Fruit fly (Drosophila melanogaster): ENCODE results near the gene CG31704.
A peak's percentile ranks its signal among the peaks of the same experiment; 100 is the strongest.

CG31704 gene

DNA sequence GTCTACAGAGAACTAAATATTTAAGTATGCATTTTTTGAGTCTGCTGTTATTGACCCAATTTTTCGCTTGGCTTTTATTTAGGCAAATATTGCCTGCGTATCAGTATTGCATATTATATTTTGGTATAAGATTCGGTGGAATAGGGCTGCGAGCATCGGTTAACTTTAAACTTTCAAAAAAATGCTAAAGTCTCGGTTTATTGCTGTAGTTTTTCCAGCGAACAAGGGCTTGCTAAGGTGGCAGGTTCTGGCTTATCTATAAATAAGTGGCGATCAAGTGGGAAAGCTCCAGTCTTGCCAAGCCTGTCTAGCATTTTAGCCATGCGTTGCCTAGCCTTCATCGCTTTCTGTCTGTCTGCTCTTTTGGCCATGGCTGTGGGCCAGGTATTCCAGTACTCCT lies at the start of gene CG31704:
TSS of gene CG31704 (plus strand) at position 301 of the 400 bp plus-strand sequence.
- TF ChIP-seq dl (GFP tag; optimal IDR thresholded peaks at IDR 0.05; ENCODE audit: insufficient read depth in 1 of 2, partially characterized antibody in 2 of 2) (no peak), pan (optimal IDR thresholded peaks at IDR 0.05) (no peak), CrebA (GFP tag; optimal IDR thresholded peaks at IDR 0.05; ENCODE audit: borderline replicate concordance) (no peak), Jra (GFP tag; optimal IDR thresholded peaks at IDR 0.05) (no peak), dmrt93B (GFP tag; optimal IDR thresholded peaks at IDR 0.05) (no peak), Hr78 (GFP tag; optimal IDR thresholded peaks at IDR 0.05) (no peak), OdsH (GFP tag; optimal IDR thresholded peaks at IDR 0.05) (no peak), foxo (GFP tag; optimal IDR thresholded peaks at IDR 0.05) (no peak), Hr83 (GFP tag; optimal IDR thresholded peaks at IDR 0.05; ENCODE audit: poor library complexity, severe bottlenecking) (no peak), Dfd (GFP tag; optimal IDR thresholded peaks at IDR 0.05) (no peak), GATAd (GFP tag; optimal IDR thresholded peaks at IDR 0.05) (no peak), CG32264 (GFP tag; optimal IDR thresholded peaks at IDR 0.05) (no peak), lola (GFP tag; optimal IDR thresholded peaks at IDR 0.05) (no peak)

DNA sequence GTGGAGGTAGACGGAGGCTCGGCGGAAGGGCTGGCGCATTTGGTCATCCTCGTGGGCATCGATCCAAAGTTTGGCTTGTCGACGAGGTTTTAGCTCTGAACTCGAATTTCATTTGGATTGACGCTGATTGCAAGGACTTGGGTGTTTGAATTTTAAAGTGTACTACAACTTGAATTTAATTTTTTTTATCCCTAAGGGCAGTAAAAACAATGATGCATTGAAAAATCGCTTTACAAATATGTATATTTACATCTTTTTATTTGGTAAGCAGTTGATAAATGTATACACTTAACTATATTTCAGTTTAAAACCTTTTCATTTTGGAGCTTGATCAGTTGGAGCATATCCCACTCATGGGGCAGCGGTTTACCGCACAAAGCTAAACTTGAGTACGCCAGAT lies 48.2 kb upstream of the CG31704 start, which contains the start of gene Tsp33B:
TSS of gene Tsp33B (minus strand) at position 101 of the 400 bp plus-strand sequence.
- TF ChIP-seq N (GFP tag; optimal IDR thresholded peaks at IDR 0.05): no peak
- no peak for TF ChIP-seq Dfd (GFP tag; optimal IDR thresholded peaks at IDR 0.05)
- TF ChIP-seq psq (GFP tag; optimal IDR thresholded peaks at IDR 0.05): no peak
- TF ChIP-seq fru (GFP tag; optimal IDR thresholded peaks at IDR 0.05): no peak

DNA sequence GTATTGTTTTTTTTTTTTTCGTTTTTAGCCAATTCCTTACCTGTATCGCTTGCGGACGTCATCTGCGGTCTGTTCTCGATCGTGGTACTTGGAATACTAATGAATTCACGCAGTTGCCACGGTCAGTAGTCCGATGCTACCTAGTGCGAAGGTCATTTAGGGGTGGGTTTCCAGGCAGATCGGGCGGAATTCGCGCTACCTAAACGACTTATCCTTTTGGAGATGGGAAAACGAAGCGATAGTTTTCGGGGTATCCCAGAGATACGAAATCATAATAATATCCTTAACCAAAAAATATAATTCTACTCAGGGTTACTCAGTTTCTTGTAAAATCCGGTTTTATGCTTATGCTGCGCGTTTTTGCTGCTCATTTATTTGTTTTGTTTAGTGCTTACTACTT lies 46.5 kb upstream of the CG31704 start, which contains the start of gene CG14937:
TSS of gene CG14937 (minus strand) at position 101 of the 400 bp plus-strand sequence.
- no peak for TF ChIP-seq Dif (GFP tag; optimal IDR thresholded peaks at IDR 0.05; ENCODE audit: partially characterized antibody)
- TF ChIP-seq dl (GFP tag; optimal IDR thresholded peaks at IDR 0.05; ENCODE audit: insufficient read depth in 1 of 2, partially characterized antibody in 2 of 2): no peak
- TF ChIP-seq OdsH (GFP tag; optimal IDR thresholded peaks at IDR 0.05): no peak
- no peak for TF ChIP-seq N (GFP tag; optimal IDR thresholded peaks at IDR 0.05)
- no peak for TF ChIP-seq Sp1 (GFP tag; optimal IDR thresholded peaks at IDR 0.05)
- TF ChIP-seq lola (GFP tag; optimal IDR thresholded peaks at IDR 0.05): no peak
- no peak for TF ChIP-seq psq (GFP tag; optimal IDR thresholded peaks at IDR 0.05)
- no peak for TF ChIP-seq usp (GFP tag; optimal IDR thresholded peaks at IDR 0.05)
- no peak for TF ChIP-seq Dfd (GFP tag; optimal IDR thresholded peaks at IDR 0.05)
- no peak for TF ChIP-seq Jra (GFP tag; optimal IDR thresholded peaks at IDR 0.05)
- no peak for TF ChIP-seq Vsx2 (GFP tag; optimal IDR thresholded peaks at IDR 0.05; ENCODE audit: partially characterized antibody)
- TF ChIP-seq GATAd (GFP tag; optimal IDR thresholded peaks at IDR 0.05): no peak
- TF ChIP-seq tai (GFP tag; optimal IDR thresholded peaks at IDR 0.05): no peak
- TF ChIP-seq sv (GFP tag; optimal IDR thresholded peaks at IDR 0.05): no peak
- TF ChIP-seq HLH106 (tag; optimal IDR thresholded peaks at IDR 0.05): no peak

DNA sequence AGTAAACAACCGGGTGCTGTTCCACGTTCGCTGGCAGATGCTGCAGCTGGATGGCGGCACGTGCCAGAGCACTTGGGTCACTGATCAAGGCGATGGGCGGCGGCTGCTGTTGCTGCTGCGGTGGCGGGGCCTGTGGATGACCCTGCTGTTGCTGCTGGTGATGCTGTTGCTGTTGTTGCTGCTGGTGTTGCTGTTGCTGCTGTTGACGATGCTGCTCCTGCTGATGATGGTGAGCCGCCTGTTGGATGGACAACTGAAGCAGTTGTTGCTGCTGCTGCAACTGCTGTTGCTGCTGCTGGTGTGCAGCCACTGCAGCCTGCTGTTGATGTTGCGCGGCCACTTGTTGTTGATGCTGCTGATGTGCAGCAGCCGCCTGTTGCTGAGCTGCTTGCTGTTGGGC lies 43.4 kb upstream of the CG31704 start:
- TF ChIP-seq psq (GFP tag; optimal IDR thresholded peaks at IDR 0.05): no peak
- no peak for TF ChIP-seq fru (GFP tag; optimal IDR thresholded peaks at IDR 0.05)
- TF ChIP-seq Dfd (GFP tag; optimal IDR thresholded peaks at IDR 0.05): peak; percentile 95

DNA sequence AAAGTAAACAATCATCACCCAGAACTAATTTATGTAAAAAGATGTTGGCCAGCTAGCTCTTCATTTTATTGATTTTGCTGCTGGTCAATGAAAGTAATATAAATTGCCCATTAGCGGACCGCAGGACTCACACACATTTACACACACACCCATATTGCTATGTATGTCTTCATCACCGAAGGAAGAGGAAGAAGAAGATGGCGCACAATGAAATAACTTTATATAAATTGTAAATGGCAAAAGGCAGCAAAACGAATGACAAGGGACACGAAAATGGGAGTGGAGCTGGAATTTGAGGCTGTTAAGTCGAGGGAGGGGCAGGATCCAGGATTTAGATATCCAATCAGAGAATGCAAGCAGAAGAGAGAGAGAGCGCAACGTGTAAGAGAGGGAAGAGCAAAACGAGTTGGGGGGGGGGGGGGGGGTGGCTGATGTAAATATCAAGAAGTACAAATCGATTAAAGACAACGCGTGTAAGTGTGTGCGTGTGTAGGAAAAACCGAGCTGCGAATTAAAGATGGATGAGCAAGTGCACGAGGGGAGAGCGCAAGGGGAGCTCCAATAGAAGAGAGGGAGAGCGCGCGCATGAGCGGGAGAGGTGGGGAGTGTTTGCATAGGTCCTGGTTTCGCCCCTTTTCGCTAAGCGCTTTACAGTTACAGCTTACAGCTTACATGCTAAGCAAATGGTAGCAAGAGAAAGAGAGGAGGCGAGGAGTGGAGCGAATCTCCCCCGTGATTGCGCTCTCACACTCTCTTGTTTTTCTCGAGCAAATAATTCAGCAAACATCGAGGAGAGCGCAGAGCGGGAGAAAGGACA lies 36.1 kb upstream of the CG31704 start:
- TF ChIP-seq CG32264 (GFP tag; optimal IDR thresholded peaks at IDR 0.05): no peak
- no peak for TF ChIP-seq Myc (optimal IDR thresholded peaks at IDR 0.05)
- TF ChIP-seq psq (GFP tag; optimal IDR thresholded peaks at IDR 0.05): peak; percentile 70
- TF ChIP-seq Dfd (GFP tag; optimal IDR thresholded peaks at IDR 0.05): peak; percentile 16
- TF ChIP-seq usp (GFP tag; optimal IDR thresholded peaks at IDR 0.05): no peak

DNA sequence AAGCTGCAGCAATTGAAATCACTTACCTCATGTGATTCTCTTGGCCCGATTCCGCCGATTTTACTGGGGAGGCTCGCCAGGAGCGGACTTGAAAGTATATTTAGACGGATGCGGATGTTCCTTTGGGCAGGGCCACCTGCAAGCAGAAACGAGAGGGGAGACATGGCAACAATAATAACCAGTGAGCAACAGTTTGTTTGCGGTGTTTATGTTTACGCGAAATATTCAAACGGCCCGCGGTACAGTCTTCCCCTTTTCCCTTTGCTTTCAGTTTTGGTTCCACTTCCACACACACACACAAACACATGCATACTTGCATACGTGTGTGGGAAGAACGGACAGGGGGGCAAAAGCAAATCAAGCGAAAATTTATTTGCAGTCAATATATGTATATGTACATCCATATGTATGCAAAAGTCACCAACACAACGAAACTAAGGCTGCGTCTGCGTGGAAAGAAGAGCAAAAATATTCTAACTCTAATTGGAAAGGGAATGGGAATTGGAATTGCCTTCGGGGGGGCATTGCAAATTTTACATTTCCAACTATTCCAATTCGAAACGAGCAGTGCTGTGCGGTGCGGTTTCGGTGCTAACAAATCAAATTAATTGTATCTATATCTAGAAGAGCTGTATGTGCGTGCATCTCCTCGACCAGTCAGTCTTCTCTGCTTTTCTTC lies 34.3 kb upstream of the CG31704 start:
- TF ChIP-seq Hr83 (GFP tag; optimal IDR thresholded peaks at IDR 0.05; ENCODE audit: poor library complexity, severe bottlenecking): peak; percentile 30
- no peak for TF ChIP-seq Jra (GFP tag; optimal IDR thresholded peaks at IDR 0.05)
- TF ChIP-seq CrebA (GFP tag; optimal IDR thresholded peaks at IDR 0.05; ENCODE audit: borderline replicate concordance): no peak
- TF ChIP-seq rgr (GFP tag; optimal IDR thresholded peaks at IDR 0.05): peak; percentile 18
- no peak for TF ChIP-seq pan (optimal IDR thresholded peaks at IDR 0.05)
- TF ChIP-seq brk (GFP tag; optimal IDR thresholded peaks at IDR 0.05): no peak
- no peak for TF ChIP-seq psq (GFP tag; optimal IDR thresholded peaks at IDR 0.05)
- no peak for TF ChIP-seq usp (GFP tag; optimal IDR thresholded peaks at IDR 0.05)
- peak; percentile 1 for TF ChIP-seq OdsH (GFP tag; optimal IDR thresholded peaks at IDR 0.05)
- TF ChIP-seq lola (GFP tag; optimal IDR thresholded peaks at IDR 0.05): no peak
- no peak for TF ChIP-seq jim (GFP tag; optimal IDR thresholded peaks at IDR 0.05)
- TF ChIP-seq sv (GFP tag; optimal IDR thresholded peaks at IDR 0.05): no peak
- TF ChIP-seq foxo (GFP tag; optimal IDR thresholded peaks at IDR 0.05): peak in 1 of 2 experiments; percentile 9
- TF ChIP-seq woc (GFP tag; optimal IDR thresholded peaks at IDR 0.05): peak; percentile 1
- TF ChIP-seq HLH106 (tag; optimal IDR thresholded peaks at IDR 0.05): peak; percentile 33
- peak; percentile 27 for TF ChIP-seq N (GFP tag; optimal IDR thresholded peaks at IDR 0.05)
- TF ChIP-seq Rel (GFP tag; optimal IDR thresholded peaks at IDR 0.05): no peak
- peak; percentile 42 for TF ChIP-seq Rel (tag; optimal IDR thresholded peaks at IDR 0.05)
- peak; percentile 1 for TF ChIP-seq Sp1 (GFP tag; optimal IDR thresholded peaks at IDR 0.05)
- TF ChIP-seq ey (GFP tag; optimal IDR thresholded peaks at IDR 0.05): no peak
- no peak for TF ChIP-seq Dif (GFP tag; optimal IDR thresholded peaks at IDR 0.05; ENCODE audit: partially characterized antibody)
- no peak for TF ChIP-seq tai (GFP tag; optimal IDR thresholded peaks at IDR 0.05)
- no peak for TF ChIP-seq h (GFP tag; optimal IDR thresholded peaks at IDR 0.05)
- TF ChIP-seq Vsx2 (GFP tag; optimal IDR thresholded peaks at IDR 0.05; ENCODE audit: partially characterized antibody): no peak
- TF ChIP-seq br (GFP tag; optimal IDR thresholded peaks at IDR 0.05): no peak
